Fruit fly (Drosophila melanogaster) whole organism, embryonic: ENCODE measurements around the gene nompC.

Experiments used
- Aef1 ChIP-seq: fragments of 200-800 bp; sonication (Bioruptor generic); IDR thresholded peaks from 3 replicates; pipeline ENCODE4 v1.3.6; 2022; ENCODE audit warnings: missing biosample characterization, missing genetic modification characterization
- Antp ChIP-seq: fragments of 200-800 bp; sonication (Bioruptor generic); optimal IDR thresholded peaks from 3 replicates; lab custom pipeline; 2016; ENCODE audit warnings: missing biosample characterization, missing genetic modification characterization
- CG1024 ChIP-seq: fragments of 200-800 bp; sonication (Bioruptor generic); IDR thresholded peaks from 2 replicates; pipeline ENCODE4 v1.3.6; 2022; ENCODE audit warnings: missing biosample characterization, missing genetic modification characterization
- CG11504 ChIP-seq: fragments of 200-800 bp; sonication (Bioruptor generic); optimal IDR thresholded peaks from 3 replicates; lab custom pipeline; 2019; ENCODE audit warnings: missing biosample characterization, mild to moderate bottlenecking, missing genetic modification characterization, moderate library complexity
- CG11696 ChIP-seq: fragments of 200-800 bp; sonication (Bioruptor generic); IDR thresholded peaks from 2 replicates; pipeline ENCODE4 v1.3.6; 2022; ENCODE audit warnings: missing biosample characterization, missing genetic modification characterization
- CG14441 ChIP-seq: fragments of 200-800 bp; sonication (Bioruptor generic); IDR thresholded peaks from 2 replicates; pipeline ENCODE4 v1.3.6; 2022; ENCODE audit warnings: missing biosample characterization, missing genetic modification characterization
- CG1602 ChIP-seq: fragments of 200-800 bp; sonication (Bioruptor generic); optimal IDR thresholded peaks from 3 replicates; lab custom pipeline; 2016; ENCODE audit warnings: missing biosample characterization, missing genetic modification characterization
- CG30431 ChIP-seq: fragments of 200-800 bp; sonication (Bioruptor generic); optimal IDR thresholded peaks from 2 replicates; lab custom pipeline; 2017; ENCODE audit warnings: missing biosample characterization, missing genetic modification characterization
- CG31441 ChIP-seq: fragments of 200-800 bp; sonication (Bioruptor generic); IDR thresholded peaks from 2 replicates; pipeline ENCODE4 v1.3.6; 2022; ENCODE audit warnings: missing biosample characterization, missing genetic modification characterization
- CG3163 ChIP-seq: fragments of 200-800 bp; sonication (Bioruptor generic); optimal IDR thresholded peaks from 3 replicates; lab custom pipeline; 2016; ENCODE audit warnings: missing biosample characterization, missing genetic modification characterization
- CG3726 ChIP-seq: fragments of 200-800 bp; sonication (Bioruptor generic); IDR thresholded peaks from 3 replicates; pipeline ENCODE4, ENCODE4 v1.3.6; 2022; ENCODE audit warnings: missing biosample characterization, missing genetic modification characterization
- CG4404 ChIP-seq: fragments of 200-800 bp; sonication (Bioruptor generic); IDR thresholded peaks from 2 replicates; pipeline ENCODE4 v1.3.6; 2022; ENCODE audit warnings: missing biosample characterization, missing genetic modification characterization
- CG6689 ChIP-seq: fragments of 200-800 bp; sonication (Bioruptor generic); IDR thresholded peaks from 2 replicates; pipeline ENCODE4 v1.3.6; 2022; ENCODE audit warnings: missing biosample characterization, missing genetic modification characterization
- CG6813 ChIP-seq: fragments of 200-800 bp; sonication (Bioruptor generic); optimal IDR thresholded peaks from 2 replicates; lab custom pipeline; 2017; ENCODE audit warnings: missing biosample characterization, missing genetic modification characterization, mild to moderate bottlenecking, moderate library complexity, missing genetic modification reagents
- CG7271 ChIP-seq: fragments of 200-800 bp; sonication (Bioruptor generic); optimal IDR thresholded peaks from 2 replicates; lab custom pipeline; 2018; ENCODE audit warnings: missing biosample characterization, mild to moderate bottlenecking, missing genetic modification characterization, moderate library complexity
- CG7357 ChIP-seq: fragments of 200-800 bp; sonication (Bioruptor generic); IDR thresholded peaks from 3 replicates; pipeline ENCODE4 v1.3.6; 2022; ENCODE audit warnings: missing biosample characterization, missing genetic modification characterization
- CG9727 ChIP-seq: fragments of 200-800 bp; sonication (Bioruptor generic); optimal IDR thresholded peaks from 3 replicates; lab custom pipeline; 2017; ENCODE audit warnings: missing biosample characterization, mild to moderate bottlenecking, missing genetic modification characterization
- D ChIP-seq, 2 experiments: fragments of 200-800 bp in 1 of 2; fragments of >200 bp in 1 of 2; sonication (Bioruptor generic) in 1 of 2; optimal IDR thresholded peaks; 2 replicates in 1 of 2; 3 replicates in 1 of 2; lab custom pipeline; 2017; ENCODE audit warnings: mild to moderate bottlenecking in 1 of 2, missing biosample characterization in 1 of 2, missing genetic modification characterization in 1 of 2, missing genetic modification reagents in 1 of 2
- Drgx ChIP-seq: fragments of 200-800 bp; sonication (Bioruptor generic); IDR thresholded peaks from 2 replicates; pipeline ENCODE4 v1.3.6; 2022; ENCODE audit warnings: missing biosample characterization, missing genetic modification characterization
- H15 ChIP-seq: fragments of 200-800 bp; sonication (Bioruptor generic); IDR thresholded peaks from 3 replicates; pipeline ENCODE4 v1.3.6; 2022; ENCODE audit warnings: missing biosample characterization, missing genetic modification characterization
- Hey ChIP-seq: fragments of 200-800 bp; sonication (Bioruptor generic); optimal IDR thresholded peaks from 3 replicates; lab custom pipeline; 2018; ENCODE audit warnings: missing biosample characterization, mild to moderate bottlenecking, missing genetic modification characterization
- Med ChIP-seq: fragments of 200-800 bp; sonication (Bioruptor generic); peaks from one replicate; lab custom pipeline; 2016; ENCODE audit warnings: missing biosample characterization, missing genetic modification characterization, mild to moderate bottlenecking, inconsistent platforms, moderate library complexity
- Ptx1 ChIP-seq: fragments of 200-800 bp; sonication (Bioruptor generic); IDR thresholded peaks from 2 replicates; pipeline ENCODE4 v1.3.6; 2022; ENCODE audit warnings: missing biosample characterization, missing genetic modification characterization
- Rx ChIP-seq: fragments of 200-800 bp; sonication (Bioruptor generic); IDR thresholded peaks from 2 replicates; pipeline ENCODE4 v1.3.6; 2022; ENCODE audit warnings: missing biosample characterization, missing genetic modification characterization
- Sox102F ChIP-seq: fragments of 200-800 bp; sonication (Bioruptor generic); optimal IDR thresholded peaks from 2 replicates; lab custom pipeline; 2018; ENCODE audit warnings: missing biosample characterization, mild to moderate bottlenecking, missing genetic modification characterization, moderate library complexity
- Xrp1 ChIP-seq: fragments of 200-800 bp; sonication (Bioruptor generic); IDR thresholded peaks from 2 replicates; pipeline ENCODE4 v1.3.6; 2022; ENCODE audit warnings: missing biosample characterization, missing genetic modification characterization
- bab2 ChIP-seq: fragments of 200-800 bp; sonication (Bioruptor generic); optimal IDR thresholded peaks from 2 replicates; lab custom pipeline; 2016; ENCODE audit warnings: missing biosample characterization, missing genetic modification characterization
- danr ChIP-seq: fragments of 200-800 bp; sonication (Bioruptor generic); IDR thresholded peaks from 2 replicates; pipeline ENCODE4 v1.3.6; 2022; ENCODE audit warnings: missing biosample characterization, missing genetic modification characterization
- dmrt99B ChIP-seq: fragments of 200-800 bp; sonication (Bioruptor generic); optimal IDR thresholded peaks from 2 replicates; lab custom pipeline; 2018; ENCODE audit warnings: missing biosample characterization, mild to moderate bottlenecking, missing genetic modification characterization, moderate library complexity
- dysf ChIP-seq: fragments of 200-800 bp; sonication (Bioruptor generic); IDR thresholded peaks from 3 replicates; pipeline ENCODE4 v1.3.6; 2022; ENCODE audit warnings: missing biosample characterization, missing genetic modification characterization
- hth ChIP-seq: fragments of >200 bp; optimal IDR thresholded peaks from 2 replicates; lab custom pipeline; 2017; ENCODE audit warnings: inconsistent platforms
- inv ChIP-seq: fragments of 200-800 bp; sonication (Bioruptor generic); IDR thresholded peaks from 2 replicates; pipeline ENCODE4 v1.3.6; 2022; ENCODE audit warnings: missing biosample characterization, missing genetic modification characterization; ENCODE audit not compliant: partially characterized antibody
- jigr1 ChIP-seq: fragments of 200-800 bp; sonication (Bioruptor generic); IDR thresholded peaks from 3 replicates; pipeline ENCODE4 v1.3.6; 2022; ENCODE audit warnings: missing biosample characterization, missing genetic modification characterization
- lbe ChIP-seq: fragments of 200-800 bp; sonication (Bioruptor generic); optimal IDR thresholded peaks from 2 replicates; lab custom pipeline; 2016; ENCODE audit warnings: missing biosample characterization, mild to moderate bottlenecking, missing genetic modification characterization
- lov ChIP-seq, 2 experiments: fragments of 200-800 bp in 1 of 2; fragments of >200 bp in 1 of 2; sonication (Bioruptor generic) in 1 of 2; IDR thresholded peaks in 1 of 2; optimal IDR thresholded peaks in 1 of 2; 2 replicates in 1 of 2; 3 replicates in 1 of 2; pipeline versions ENCODE4 v1.3.6 to Lab custom; 2017 to 2022; ENCODE audit warnings: missing biosample characterization in 1 of 2, missing genetic modification characterization in 1 of 2
- nerfin-1 ChIP-seq: fragments of 200-800 bp; sonication (Bioruptor generic); optimal IDR thresholded peaks from 3 replicates; lab custom pipeline; 2019; ENCODE audit warnings: missing biosample characterization, mild to moderate bottlenecking, missing genetic modification characterization, moderate library complexity
- pan ChIP-seq, 4 experiments: fragments of >200 bp in 3 of 4; fragments of 200-800 bp in 1 of 4; sonication (Bioruptor generic) in 1 of 4; optimal IDR thresholded peaks in 3 of 4; IDR thresholded peaks in 1 of 4; 2 replicates each; pipeline versions ENCODE4 v1.3.6 to Lab custom; 2017 to 2022; ENCODE audit warnings: missing biosample characterization in 2 of 4, missing genetic modification characterization in 2 of 4, mixed read lengths in 1 of 4
- phol ChIP-seq: fragments of 200-800 bp; sonication (Bioruptor generic); optimal IDR thresholded peaks from 3 replicates; lab custom pipeline; 2018; ENCODE audit warnings: missing biosample characterization, mild to moderate bottlenecking, missing genetic modification characterization, moderate library complexity
- prd ChIP-seq, 3 experiments: fragments of >200 bp in 2 of 3; fragments of 200-800 bp in 1 of 3; sonication (Bioruptor generic) in 1 of 3; optimal IDR thresholded peaks in 2 of 3; IDR thresholded peaks in 1 of 3; 2 replicates in 2 of 3; 3 replicates in 1 of 3; pipeline versions ENCODE4 v1.3.6 to Lab custom; 2017 to 2022; ENCODE audit warnings: missing biosample characterization in 1 of 3, missing genetic modification characterization in 1 of 3
- ranshi ChIP-seq: fragments of 200-800 bp; sonication (Bioruptor generic); IDR thresholded peaks from 2 replicates; pipeline ENCODE4 v1.3.6; 2022; ENCODE audit warnings: missing biosample characterization, missing genetic modification characterization
- sens ChIP-seq: fragments of 200-800 bp; sonication (Bioruptor generic); peaks from one replicate; lab custom pipeline; 2016; ENCODE audit warnings: missing biosample characterization, missing genetic modification characterization
- stc ChIP-seq: fragments of 200-800 bp; sonication (Bioruptor generic); IDR thresholded peaks from 2 replicates; pipeline ENCODE4 v1.3.6; 2022; ENCODE audit warnings: missing biosample characterization, missing genetic modification characterization
- ttk ChIP-seq: fragments of 200-800 bp; sonication (Bioruptor generic); IDR thresholded peaks from 2 replicates; pipeline ENCODE4 v2.1.2; 2022; ENCODE audit warnings: missing biosample characterization, missing genetic modification characterization
- twi ChIP-seq: fragments of 200-800 bp; optimal IDR thresholded peaks from 2 replicates; lab custom pipeline; 2019; ENCODE audit warnings: missing biosample characterization, mild to moderate bottlenecking, missing genetic modification characterization, moderate library complexity
- vfl ChIP-seq: fragments of 200-800 bp; sonication (Bioruptor generic); optimal IDR thresholded peaks from 2 replicates; lab custom pipeline; 2016; ENCODE audit warnings: missing biosample characterization, missing genetic modification characterization
- zfh1 ChIP-seq: fragments of 200-800 bp; sonication (Bioruptor generic); IDR thresholded peaks from 3 replicates; pipeline ENCODE4 v1.3.6; 2022; ENCODE audit warnings: missing biosample characterization, missing genetic modification characterization

nompC gene

dm6 chr2L:5381305-5381973 is 35.4 kb downstream of the nompC start:
- peak; percentile 47; the same call in 1 of the 3 replicates for TF ChIP-seq H15 (GFP tag; lab: Robert Waterston, UW)
- no peak for TF ChIP-seq CG3726 (GFP tag; lab: Robert Waterston, UW)
- TF ChIP-seq CG11696 (GFP tag; lab: Robert Waterston, UW), result peak; percentile 84
- peak; percentile 42 for TF ChIP-seq Med (GFP tag; lab: Kevin White, UChicago)
- no peak for TF ChIP-seq hth
- TF ChIP-seq nerfin-1 (tag; lab: Kevin White, UChicago), result no peak
- TF ChIP-seq inv, result no peak
- TF ChIP-seq twi, result peak; percentile 84
- no peak for TF ChIP-seq prd (optimal IDR thresholded peaks at IDR 0.05; lab: Kevin White, UChicago)
- peak; percentile 44; the same call in 2 of the 3 replicates for TF ChIP-seq prd (GFP tag; IDR thresholded peaks at IDR 0.05; lab: Robert Waterston, UW)
- TF ChIP-seq zfh1 (GFP tag; lab: Robert Waterston, UW), result peak; percentile 16; the same call in 1 of the 3 replicates
- peak; percentile 69 for TF ChIP-seq D (optimal IDR thresholded peaks at IDR 0.05; lab: Kevin White, UChicago)
- TF ChIP-seq D (GFP tag; optimal IDR thresholded peaks at IDR 0.05; lab: Kevin White, UChicago), result no peak
- no peak for TF ChIP-seq CG7271 (tag; lab: Kevin White, UChicago)
- no peak for TF ChIP-seq lov (optimal IDR thresholded peaks at IDR 0.05; lab: Kevin White, UChicago)
- no peak for TF ChIP-seq lov (GFP tag; IDR thresholded peaks at IDR 0.05; lab: Robert Waterston, UW)
- TF ChIP-seq CG9727 (GFP tag; lab: Kevin White, UChicago), result peak; percentile 1
- no peak for TF ChIP-seq Hey (tag; lab: Kevin White, UChicago)
- TF ChIP-seq Xrp1 (GFP tag; lab: Robert Waterston, UW), result peak; percentile 9; the same call in 1 of the 2 replicates
- TF ChIP-seq CG4404, result peak; percentile 48
- TF ChIP-seq vfl (GFP tag; lab: Kevin White, UChicago), result no peak

- TF ChIP-seq zfh1 (GFP tag; lab: Robert Waterston, UW), result peak; percentile 29; the same call in 1 of the 3 replicates
- TF ChIP-seq Xrp1 (GFP tag; lab: Robert Waterston, UW), result peak; percentile 38; the same call in 1 of the 2 replicates
- TF ChIP-seq CG11504 (tag; lab: Kevin White, UChicago), result peak; percentile 35
- TF ChIP-seq Antp, result no peak
- 0 out of 2 replicates have a peak, but pooled peaks have one; percentile 24 for TF ChIP-seq CG14441
- TF ChIP-seq dmrt99B, result peak; percentile 19
- no peak for TF ChIP-seq bab2 (GFP tag; lab: Kevin White, UChicago)
- 0 out of 2 replicates have a peak, but pooled peaks have one; percentile 37 for TF ChIP-seq stc (GFP tag; lab: Robert Waterston, UW)
- TF ChIP-seq CG6689 (GFP tag; lab: Robert Waterston, UW), result 0 out of 2 replicates have a peak, but pooled peaks have one; percentile 12
- TF ChIP-seq CG7357 (GFP tag; lab: Robert Waterston, UW), result no peak
- TF ChIP-seq dysf (GFP tag; lab: Robert Waterston, UW), result 0 out of 3 replicates have a peak, but pooled peaks have one; percentile 15
- no peak for TF ChIP-seq prd (optimal IDR thresholded peaks at IDR 0.05; lab: Kevin White, UChicago)
- peak; percentile 54; the same call in 2 of the 3 replicates for TF ChIP-seq prd (GFP tag; IDR thresholded peaks at IDR 0.05; lab: Robert Waterston, UW)
- no peak for TF ChIP-seq CG3163
- TF ChIP-seq CG1602 (GFP tag; lab: Kevin White, UChicago), result no peak
- no peak for TF ChIP-seq jigr1
- TF ChIP-seq CG6813, result no peak
- 0 out of 2 replicates have a peak, but pooled peaks have one; percentile 15 for TF ChIP-seq CG31441 (GFP tag; lab: Robert Waterston, UW)
- no peak for TF ChIP-seq CG30431 (GFP tag; lab: Kevin White, UChicago)
- TF ChIP-seq ttk (GFP tag; lab: Robert Waterston, UW), result peak; percentile 18; the same call in 1 of the 2 replicates
- TF ChIP-seq lbe (GFP tag; lab: Kevin White, UChicago), result peak; percentile 32
- TF ChIP-seq Ptx1 (GFP tag; lab: Robert Waterston, UW), result peak; percentile 17; the same call in 1 of the 2 replicates
- TF ChIP-seq Rx (GFP tag; lab: Robert Waterston, UW), result no peak
- TF ChIP-seq phol, result peak; percentile 18
- TF ChIP-seq CG1024 (GFP tag; lab: Robert Waterston, UW), result no peak
- peak; percentile 57; the same call in 1 of the 3 replicates for TF ChIP-seq H15 (GFP tag; lab: Robert Waterston, UW)
- no peak for TF ChIP-seq ranshi (GFP tag; lab: Robert Waterston, UW)
- TF ChIP-seq pan (optimal IDR thresholded peaks at IDR 0.05; lab: Kevin White, UChicago), result no peak
- TF ChIP-seq pan (GFP tag; optimal IDR thresholded peaks at IDR 0.05 in 1 of 2, IDR thresholded peaks at IDR 0.05 in 1 of 2), result peak in 1 of 2 experiments; percentile 27
- no peak for TF ChIP-seq sens (GFP tag; lab: Kevin White, UChicago)
- TF ChIP-seq Sox102F, result peak; percentile 28
- TF ChIP-seq Aef1 (GFP tag; lab: Robert Waterston, UW), result no peak
- TF ChIP-seq Drgx (GFP tag; lab: Robert Waterston, UW), result 0 out of 2 replicates have a peak, but pooled peaks have one; percentile 20
- no peak for TF ChIP-seq danr (GFP tag; lab: Robert Waterston, UW)
Measured at dm6 chr2L:5386261-5386660, 40.3 kb downstream of the nompC start.
